Fruit fly (Drosophila melanogaster) whole organism, prepupa: Measurements from ENCODE around the gene mip130.
A peak's percentile ranks its signal among the peaks of the same experiment; 100 is the strongest.

Source experiments
- Blimp-1 ChIP-seq: fragments of 200-800 bp; sonication (Bioruptor generic); optimal IDR thresholded peaks from 3 replicates; lab custom pipeline; 2017; ENCODE audit warnings: missing biosample characterization, missing genetic modification characterization, mild to moderate bottlenecking, moderate library complexity, missing genetic modification reagents
- CG10631 ChIP-seq: fragments of 200-800 bp; sonication (Bioruptor generic); optimal IDR thresholded peaks from 2 replicates; lab custom pipeline; 2016; ENCODE audit warnings: missing biosample characterization, missing genetic modification characterization
- CG10669 ChIP-seq: fragments of 200-800 bp; sonication (Bioruptor generic); optimal IDR thresholded peaks from 3 replicates; lab custom pipeline; 2018; ENCODE audit warnings: missing biosample characterization, mild to moderate bottlenecking, missing genetic modification characterization, moderate library complexity
- CG11294 ChIP-seq: fragments of 200-800 bp; sonication (Bioruptor generic); IDR thresholded peaks from 2 replicates; pipeline ENCODE4 v1.3.6; 2022; ENCODE audit warnings: missing biosample characterization, missing genetic modification characterization
- CG11762 ChIP-seq: fragments of 200-800 bp; sonication (Bioruptor generic); optimal IDR thresholded peaks from 3 replicates; lab custom pipeline; 2016; ENCODE audit warnings: missing biosample characterization, missing genetic modification characterization; ENCODE audit not compliant: insufficient read depth
- CG15336 ChIP-seq: fragments of 200-800 bp; sonication (Bioruptor generic); IDR thresholded peaks from 2 replicates; pipeline ENCODE4 v1.3.6; 2022; ENCODE audit warnings: missing biosample characterization, missing genetic modification characterization
- CG16779 ChIP-seq: fragments of 200-800 bp; sonication (Bioruptor generic); optimal IDR thresholded peaks from 3 replicates; lab custom pipeline; 2017; ENCODE audit warnings: missing biosample characterization, mild to moderate bottlenecking, missing genetic modification characterization
- CG3032 ChIP-seq: fragments of 200-800 bp; optimal IDR thresholded peaks from 2 replicates; lab custom pipeline; 2019; ENCODE audit warnings: missing biosample characterization, mild to moderate bottlenecking, missing genetic modification characterization, moderate library complexity
- CG31627 ChIP-seq: fragments of 200-800 bp; sonication (Bioruptor generic); optimal IDR thresholded peaks from 3 replicates; lab custom pipeline; 2016; ENCODE audit warnings: missing biosample characterization, missing genetic modification characterization
- CG32006 ChIP-seq: fragments of 200-800 bp; sonication (Bioruptor generic); optimal IDR thresholded peaks from 3 replicates; lab custom pipeline; 2017; ENCODE audit warnings: missing biosample characterization, mild to moderate bottlenecking, missing genetic modification characterization
- CG34406 ChIP-seq: fragments of 200-800 bp; sonication (Bioruptor generic); optimal IDR thresholded peaks from 3 replicates; lab custom pipeline; 2016; ENCODE audit warnings: missing biosample characterization, missing genetic modification characterization
- CG3919 ChIP-seq: fragments of 200-800 bp; sonication (Bioruptor generic); optimal IDR thresholded peaks from 3 replicates; lab custom pipeline; 2016; ENCODE audit warnings: missing biosample characterization, missing genetic modification characterization
- CG4318 ChIP-seq: fragments of 200-800 bp; sonication (Bioruptor generic); optimal IDR thresholded peaks from 3 replicates; lab custom pipeline; 2017; ENCODE audit warnings: missing biosample characterization, mild to moderate bottlenecking, missing genetic modification characterization
- CG6163 ChIP-seq: fragments of 200-800 bp; sonication (Bioruptor generic); IDR thresholded peaks from 3 replicates; pipeline ENCODE4 v1.3.6; 2022; ENCODE audit warnings: missing biosample characterization, missing genetic modification characterization
- CG6276 ChIP-seq: fragments of 200-800 bp; sonication (Bioruptor generic); optimal IDR thresholded peaks from 2 replicates; lab custom pipeline; 2017; ENCODE audit warnings: missing biosample characterization, mild to moderate bottlenecking, missing genetic modification characterization
- CG6792 ChIP-seq: fragments of 200-800 bp; sonication (Bioruptor generic); optimal IDR thresholded peaks from 3 replicates; lab custom pipeline; 2016; ENCODE audit warnings: missing biosample characterization, missing genetic modification characterization
- CG6808 ChIP-seq: fragments of 200-800 bp; sonication (Bioruptor generic); optimal IDR thresholded peaks from 3 replicates; lab custom pipeline; 2017; ENCODE audit warnings: missing biosample characterization, missing genetic modification characterization, mild to moderate bottlenecking, moderate library complexity, missing genetic modification reagents
- CG6854 ChIP-seq: fragments of 200-800 bp; sonication (Bioruptor generic); optimal IDR thresholded peaks from 2 replicates; lab custom pipeline; 2017; ENCODE audit warnings: missing biosample characterization, mild to moderate bottlenecking, missing genetic modification characterization
- CG8119 ChIP-seq: fragments of 200-800 bp; sonication (Bioruptor generic); IDR thresholded peaks from 3 replicates; pipeline ENCODE4 v1.3.6; 2022; ENCODE audit warnings: missing biosample characterization, missing genetic modification characterization
- CG8319 ChIP-seq: fragments of 200-800 bp; sonication (Bioruptor generic); optimal IDR thresholded peaks from 3 replicates; lab custom pipeline; 2016; ENCODE audit warnings: missing biosample characterization, missing genetic modification characterization
- CG8632 ChIP-seq: fragments of 200-800 bp; sonication (Bioruptor generic); optimal IDR thresholded peaks from 3 replicates; lab custom pipeline; 2016; ENCODE audit warnings: missing biosample characterization, missing genetic modification characterization
- CG9139 ChIP-seq: fragments of 200-800 bp; sonication (Bioruptor generic); optimal IDR thresholded peaks from 3 replicates; lab custom pipeline; 2017; ENCODE audit warnings: missing biosample characterization, mild to moderate bottlenecking, missing genetic modification characterization
- Eip75B ChIP-seq: fragments of 200-800 bp; sonication (Bioruptor generic); optimal IDR thresholded peaks from 3 replicates; lab custom pipeline; 2016; ENCODE audit warnings: missing biosample characterization, missing genetic modification characterization
- Eip78C ChIP-seq: fragments of 200-800 bp; sonication (Bioruptor generic); peaks from one replicate; lab custom pipeline; 2016; ENCODE audit warnings: missing biosample characterization, missing genetic modification characterization
- Eip93F ChIP-seq: fragments of 200-800 bp; sonication (Bioruptor generic); optimal IDR thresholded peaks from 2 replicates; lab custom pipeline; 2016; ENCODE audit warnings: missing biosample characterization, mild to moderate bottlenecking, missing genetic modification characterization
- Ets21C ChIP-seq: fragments of 200-800 bp; sonication (Bioruptor generic); optimal IDR thresholded peaks from 3 replicates; lab custom pipeline; 2016; ENCODE audit warnings: missing biosample characterization, missing genetic modification characterization
- Ets96B ChIP-seq: fragments of 200-800 bp; optimal IDR thresholded peaks from 2 replicates; lab custom pipeline; 2019; ENCODE audit warnings: missing biosample characterization, mild to moderate bottlenecking, missing genetic modification characterization, moderate library complexity
- Hr38 ChIP-seq: sonication (Bioruptor generic); optimal IDR thresholded peaks from 2 replicates; lab custom pipeline; 2016; ENCODE audit warnings: missing biosample characterization, missing genetic modification characterization
- Lpt ChIP-seq: fragments of 200-800 bp; sonication (Bioruptor generic); optimal IDR thresholded peaks from 3 replicates; lab custom pipeline; 2016; ENCODE audit warnings: missing biosample characterization, missing genetic modification characterization
- Met ChIP-seq: fragments of 200-800 bp; sonication (Bioruptor generic); optimal IDR thresholded peaks from 3 replicates; lab custom pipeline; 2016; ENCODE audit warnings: missing biosample characterization, missing genetic modification characterization
- Smox ChIP-seq: fragments of 200-800 bp; sonication (Bioruptor generic); optimal IDR thresholded peaks from 3 replicates; lab custom pipeline; 2016; ENCODE audit warnings: missing biosample characterization, missing genetic modification characterization
- Sox102F ChIP-seq: fragments of 200-800 bp; sonication (Bioruptor generic); optimal IDR thresholded peaks from 2 replicates; lab custom pipeline; 2016; ENCODE audit warnings: missing biosample characterization, mild to moderate bottlenecking, missing genetic modification characterization
- Sox14 ChIP-seq: fragments of 200-800 bp; sonication (Bioruptor generic); optimal IDR thresholded peaks from 3 replicates; lab custom pipeline; 2016; ENCODE audit warnings: missing biosample characterization, missing genetic modification characterization
- Sox15 ChIP-seq: fragments of 200-800 bp; sonication (Bioruptor generic); optimal IDR thresholded peaks from 3 replicates; lab custom pipeline; 2016; ENCODE audit warnings: missing biosample characterization, missing genetic modification characterization
- achi ChIP-seq: fragments of 200-800 bp; sonication (Bioruptor generic); optimal IDR thresholded peaks from 3 replicates; lab custom pipeline; 2016; ENCODE audit warnings: missing biosample characterization, missing genetic modification characterization
- acj6 ChIP-seq: fragments of 200-800 bp; sonication (Bioruptor generic); optimal IDR thresholded peaks from 3 replicates; lab custom pipeline; 2016; ENCODE audit warnings: missing biosample characterization, missing genetic modification characterization
- cyc ChIP-seq: fragments of 200-800 bp; sonication (Bioruptor generic); optimal IDR thresholded peaks from 3 replicates; lab custom pipeline; 2016; ENCODE audit warnings: missing biosample characterization, missing genetic modification characterization
- dsx ChIP-seq: fragments of 200-800 bp; optimal IDR thresholded peaks from 3 replicates; lab custom pipeline; 2019; ENCODE audit warnings: missing biosample characterization, mild to moderate bottlenecking, missing genetic modification characterization, moderate library complexity; ENCODE audit not compliant: poor library complexity, severe bottlenecking
- eg ChIP-seq: fragments of 200-800 bp; sonication (Bioruptor generic); IDR thresholded peaks from 3 replicates; pipeline ENCODE4 v1.3.6; 2022; ENCODE audit warnings: missing biosample characterization, missing genetic modification characterization
- fd59A ChIP-seq: fragments of 200-800 bp; sonication (Bioruptor generic); optimal IDR thresholded peaks from 2 replicates; lab custom pipeline; 2017; ENCODE audit warnings: missing biosample characterization, mild to moderate bottlenecking, missing genetic modification characterization, missing genetic modification reagents
- fd85E ChIP-seq: fragments of 200-800 bp; sonication (Bioruptor generic); optimal IDR thresholded peaks from 3 replicates; lab custom pipeline; 2016; ENCODE audit warnings: missing biosample characterization, missing genetic modification characterization
- fkh ChIP-seq: fragments of 200-800 bp; sonication (Bioruptor generic); optimal IDR thresholded peaks from 3 replicates; lab custom pipeline; 2017; ENCODE audit warnings: missing biosample characterization, mild to moderate bottlenecking, missing genetic modification characterization, moderate library complexity
- lz ChIP-seq: fragments of 200-800 bp; sonication (Bioruptor generic); optimal IDR thresholded peaks from 3 replicates; lab custom pipeline; 2016; ENCODE audit warnings: missing biosample characterization, missing genetic modification characterization
- net ChIP-seq: fragments of 200-800 bp; sonication (Bioruptor generic); optimal IDR thresholded peaks from 3 replicates; lab custom pipeline; 2016; ENCODE audit warnings: missing biosample characterization, missing genetic modification characterization
- salr ChIP-seq, 2 experiments: fragments of 200-800 bp; sonication (Bioruptor generic); optimal IDR thresholded peaks; 3 replicates each; lab custom pipeline; 2016 to 2018; ENCODE audit warnings: missing biosample characterization in 2 of 2, missing genetic modification characterization in 2 of 2, mild to moderate bottlenecking in 1 of 2
- ss ChIP-seq, 2 experiments: fragments of 200-800 bp; sonication (Bioruptor generic); optimal IDR thresholded peaks; 2 replicates in 1 of 2; 3 replicates in 1 of 2; lab custom pipeline; 2017 to 2018; ENCODE audit warnings: mild to moderate bottlenecking in 2 of 2, missing biosample characterization in 2 of 2, missing genetic modification characterization in 2 of 2, moderate library complexity in 1 of 2
- topi ChIP-seq: fragments of 200-800 bp; sonication (Bioruptor generic); optimal IDR thresholded peaks from 3 replicates; lab custom pipeline; 2016; ENCODE audit warnings: missing biosample characterization, missing genetic modification characterization
- vri ChIP-seq: fragments of 200-800 bp; sonication (Bioruptor generic); optimal IDR thresholded peaks from 3 replicates; lab custom pipeline; 2016; ENCODE audit warnings: missing biosample characterization, mild to moderate bottlenecking, missing genetic modification characterization

mip130 gene

DNA sequence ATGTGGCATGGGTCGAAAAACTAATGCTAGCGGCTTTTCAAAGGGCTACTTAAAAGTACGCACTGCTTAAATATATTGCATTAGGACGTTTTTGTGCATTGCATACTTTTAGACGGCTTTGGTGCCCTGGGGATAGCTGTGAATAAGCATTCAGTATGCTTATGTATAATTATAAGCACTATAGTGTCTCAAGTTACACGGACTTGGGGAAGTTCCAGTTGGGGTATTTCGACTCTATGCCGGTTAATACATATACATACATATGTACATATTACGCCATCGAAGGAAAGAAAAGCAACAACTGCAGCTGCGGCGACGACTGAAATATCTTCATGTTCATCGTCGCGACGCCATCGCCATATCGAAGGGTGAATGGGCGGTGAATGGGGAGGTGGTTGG, 55.2 kb downstream of the mip130 start:
- no peak for TF ChIP-seq topi (GFP tag; lab: Kevin White, UChicago)
- no peak for TF ChIP-seq CG8119 (GFP tag; lab: Robert Waterston, UW)
- TF ChIP-seq Sox15 (GFP tag; lab: Kevin White, UChicago), result no peak
- TF ChIP-seq acj6 (GFP tag; lab: Kevin White, UChicago), result no peak
- no peak for TF ChIP-seq fkh (GFP tag; lab: Kevin White, UChicago)
- no peak for TF ChIP-seq Lpt

DNA sequence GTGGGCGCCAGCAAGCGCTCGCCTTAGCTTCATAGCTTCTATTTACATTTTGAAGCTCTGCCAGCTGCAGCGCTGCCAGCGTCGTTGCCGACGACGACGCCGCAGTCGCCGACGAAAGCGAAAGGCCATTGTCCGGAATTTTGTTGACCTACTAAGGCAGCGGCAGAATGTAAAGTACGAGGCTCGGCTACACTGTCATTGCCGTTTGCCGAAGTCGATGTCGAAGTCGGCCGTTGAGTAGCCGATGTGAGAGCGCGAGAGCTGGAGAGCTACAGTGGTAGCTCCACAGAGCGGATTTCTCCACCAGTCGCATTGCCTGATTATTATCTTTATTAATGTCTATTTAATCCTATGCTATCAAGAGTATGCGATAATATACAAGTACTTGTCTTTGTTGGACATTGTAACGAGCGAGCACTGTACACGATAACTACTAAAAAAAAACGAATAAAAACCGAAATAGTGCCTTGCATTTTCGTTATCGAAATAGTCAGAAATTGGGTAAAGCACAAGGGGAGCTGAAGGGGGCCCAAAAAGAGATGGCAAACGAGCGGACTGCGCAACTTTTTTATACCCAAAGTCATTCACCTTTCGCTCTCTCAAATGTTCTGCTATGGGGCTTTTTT, 55.7 kb downstream of the mip130 start:
- TF ChIP-seq lz (peak; percentile 82), CG8119 (GFP tag; lab: Robert Waterston, UW) (peak; percentile 93), CG31627 (peak; percentile 70), CG6854 (peak; percentile 1), CG16779 (tag; lab: Kevin White, UChicago) (peak; percentile 72), CG8319 (GFP tag; lab: Kevin White, UChicago) (peak; percentile 77), CG10631 (GFP tag; lab: Kevin White, UChicago) (peak; percentile 70), CG11762 (GFP tag; lab: Kevin White, UChicago) (peak; percentile 73), CG6792 (GFP tag; lab: Kevin White, UChicago) (peak; percentile 88), vri (GFP tag; lab: Kevin White, UChicago) (peak; percentile 69), ss (GFP tag; optimal IDR thresholded peaks at IDR 0.05; lab: Kevin White, UChicago) (peak; percentile 4 to 44), fd85E (peak; percentile 38), eg (peak; percentile 98), Smox (peak; percentile 72), dsx (GFP tag; lab: Kevin White, UChicago) (peak; percentile 14), CG3032 (tag; lab: Kevin White, UChicago) (peak; percentile 44), cyc (GFP tag; lab: Kevin White, UChicago) (peak; percentile 81), Sox102F (GFP tag; lab: Kevin White, UChicago) (peak; percentile 79), Ets96B (tag; lab: Kevin White, UChicago) (peak; percentile 36), fkh (GFP tag; lab: Kevin White, UChicago) (peak; percentile 74), achi (GFP tag; lab: Kevin White, UChicago) (peak; percentile 85), CG4318 (GFP tag; lab: Kevin White, UChicago) (peak; percentile 83), Ets21C (GFP tag; lab: Kevin White, UChicago) (peak; percentile 59), salr (GFP tag; optimal IDR thresholded peaks at IDR 0.05; lab: Kevin White, UChicago) (peak; percentile 30 to 75), CG6808 (GFP tag; lab: Kevin White, UChicago) (peak; percentile 27), acj6 (GFP tag; lab: Kevin White, UChicago) (peak; percentile 88), fd59A (GFP tag; lab: Kevin White, UChicago) (peak; percentile 30), net (GFP tag; lab: Kevin White, UChicago) (peak; percentile 84), Met (peak; percentile 74), CG6276 (GFP tag; lab: Kevin White, UChicago) (peak; percentile 91), Sox15 (GFP tag; lab: Kevin White, UChicago) (peak; percentile 80), CG34406 (peak; percentile 81), CG6163 (GFP tag; lab: Robert Waterston, UW) (peak; percentile 95), Hr38 (GFP tag; lab: Kevin White, UChicago) (peak; percentile 86), Sox14 (peak; percentile 80), CG3919 (GFP tag; lab: Kevin White, UChicago) (peak; percentile 90), CG11294 (GFP tag; lab: Robert Waterston, UW) (peak; percentile 96), Eip75B (peak; percentile 84), Eip93F (GFP tag; lab: Kevin White, UChicago) (peak; percentile 10), CG32006 (GFP tag; lab: Kevin White, UChicago) (peak; percentile 92), Blimp-1 (GFP tag; lab: Kevin White, UChicago) (peak; percentile 72), topi (GFP tag; lab: Kevin White, UChicago) (peak; percentile 76), CG8632 (GFP tag; lab: Kevin White, UChicago) (peak; percentile 82), CG10669 (GFP tag; lab: Kevin White, UChicago) (peak; percentile 55), Eip78C (GFP tag; lab: Kevin White, UChicago) (peak; percentile 96), CG15336 (GFP tag; lab: Robert Waterston, UW) (peak; percentile 95), CG9139 (no peak)
